Worm (Caenorhabditis elegans) whole organism, L2 larva: Measurements from ENCODE around the gene tbc-6.

Experiments used
- C34F6.9 ChIP-seq: fragments of 150-350 bp; optimal IDR thresholded peaks from 2 replicates; lab custom pipeline; 2014; ENCODE audit warnings: missing biosample characterization, missing genetic modification characterization
- F13H6.1 ChIP-seq: sonication (generic microtip); optimal IDR thresholded peaks from 2 replicates; lab custom pipeline; 2016; ENCODE audit warnings: missing genetic modification characterization, missing compliant biosample characterization
- R02D3.7 ChIP-seq: fragments of 150-350 bp; optimal IDR thresholded peaks from 2 replicates; lab custom pipeline; 2014; ENCODE audit warnings: missing biosample characterization, missing genetic modification characterization
- Y55F3AM.14 ChIP-seq: fragments of 200-800 bp; sonication (Bioruptor generic); optimal IDR thresholded peaks from 2 replicates; lab custom pipeline; 2018; ENCODE audit warnings: mild to moderate bottlenecking, missing genetic modification characterization, missing compliant biosample characterization
- ZK546.5 ChIP-seq: sonication (generic microtip); optimal IDR thresholded peaks from 2 replicates; lab custom pipeline; 2017; ENCODE audit warnings: missing biosample characterization, missing genetic modification characterization
- alr-1 ChIP-seq: fragments of 150-350 bp; optimal IDR thresholded peaks from 2 replicates; lab custom pipeline; 2014; ENCODE audit warnings: missing biosample characterization, missing genetic modification characterization
- aly-2 ChIP-seq: fragments of 150-350 bp; optimal IDR thresholded peaks from 2 replicates; lab custom pipeline; 2014; ENCODE audit warnings: missing biosample characterization, missing genetic modification characterization
- blmp-1 ChIP-seq: sonication (generic microtip); optimal IDR thresholded peaks from 2 replicates; lab custom pipeline; 2017; ENCODE audit warnings: missing genetic modification characterization, mild to moderate bottlenecking, missing compliant biosample characterization, antibody characterized with exemption, moderate library complexity; ENCODE audit not compliant: insufficient read depth
- ceh-16 ChIP-seq: fragments of 150-350 bp; optimal IDR thresholded peaks from 2 replicates; lab custom pipeline; 2014; ENCODE audit warnings: missing biosample characterization, missing genetic modification characterization
- ceh-82 ChIP-seq: fragments of 150-350 bp; optimal IDR thresholded peaks from 2 replicates; lab custom pipeline; 2014; ENCODE audit warnings: missing biosample characterization, missing genetic modification characterization
- crh-2 ChIP-seq: sonication (generic microtip); optimal IDR thresholded peaks from 2 replicates; lab custom pipeline; 2017; ENCODE audit warnings: missing biosample characterization, missing genetic modification characterization
- dmd-4 ChIP-seq: sonication (generic microtip); optimal IDR thresholded peaks from 2 replicates; lab custom pipeline; 2017; ENCODE audit warnings: missing biosample characterization, missing genetic modification characterization
- egl-27 ChIP-seq: sonication (generic microtip); optimal IDR thresholded peaks from 3 replicates; lab custom pipeline; 2017; ENCODE audit warnings: missing biosample characterization, missing genetic modification reagents, missing genetic modification characterization
- elt-1 ChIP-seq: fragments of 150-350 bp; optimal IDR thresholded peaks from 2 replicates; lab custom pipeline; 2014; ENCODE audit warnings: missing biosample characterization, missing genetic modification characterization
- elt-3 ChIP-seq: sonication (generic microtip); optimal IDR thresholded peaks from 2 replicates; lab custom pipeline; 2017; ENCODE audit warnings: missing biosample characterization, missing genetic modification characterization
- fos-1 ChIP-seq: fragments of 150-350 bp; optimal IDR thresholded peaks from 2 replicates; lab custom pipeline; 2014; ENCODE audit warnings: missing biosample characterization, missing genetic modification characterization
- gmeb-1 ChIP-seq: fragments of 150-350 bp; optimal IDR thresholded peaks from 2 replicates; lab custom pipeline; 2014; ENCODE audit warnings: missing biosample characterization, missing genetic modification characterization
- lin-11 ChIP-seq: fragments of 150-350 bp; sonication (generic microtip); optimal IDR thresholded peaks from 2 replicates; lab custom pipeline; 2014; ENCODE audit warnings: missing biosample characterization, missing genetic modification characterization, inconsistent platforms, mixed read lengths
- lin-13 ChIP-seq: fragments of 150-350 bp; optimal IDR thresholded peaks from 2 replicates; lab custom pipeline; 2014; ENCODE audit warnings: missing biosample characterization, missing genetic modification reagents, missing genetic modification characterization
- lin-39 ChIP-seq: fragments of 150-350 bp; optimal IDR thresholded peaks from 2 replicates; lab custom pipeline; 2014; ENCODE audit warnings: missing biosample characterization, missing genetic modification reagents, missing genetic modification characterization
- lsy-2 ChIP-seq, 2 experiments: fragments of 150-350 bp in 1 of 2; sonication (generic microtip) in 1 of 2; optimal IDR thresholded peaks; 2 replicates each; lab custom pipeline; 2014 to 2017; ENCODE audit warnings: missing biosample characterization in 2 of 2, missing genetic modification characterization in 2 of 2
- mab-5 ChIP-seq: fragments of 150-350 bp; optimal IDR thresholded peaks from 2 replicates; lab custom pipeline; 2014; ENCODE audit warnings: missing biosample characterization, missing genetic modification characterization
- mbf-1 ChIP-seq: sonication (generic microtip); optimal IDR thresholded peaks from 2 replicates; lab custom pipeline; 2017; ENCODE audit warnings: missing biosample characterization, missing genetic modification characterization
- mdl-1 ChIP-seq, 2 experiments: fragments of 150-350 bp in 1 of 2; sonication (generic microtip) in 1 of 2; optimal IDR thresholded peaks; 2 replicates each; lab custom pipeline; 2017; ENCODE audit warnings: missing biosample characterization in 2 of 2, missing genetic modification characterization in 2 of 2
- nhr-10 ChIP-seq: sonication (generic microtip); optimal IDR thresholded peaks from 2 replicates; lab custom pipeline; 2017; ENCODE audit warnings: missing biosample characterization, missing genetic modification characterization
- nhr-11 ChIP-seq: fragments of 150-350 bp; optimal IDR thresholded peaks from 2 replicates; lab custom pipeline; 2014; ENCODE audit warnings: missing biosample characterization, missing genetic modification characterization
- nhr-12 ChIP-seq: fragments of 150-350 bp; optimal IDR thresholded peaks from 2 replicates; lab custom pipeline; 2014; ENCODE audit warnings: missing biosample characterization, missing genetic modification characterization
- nhr-129 ChIP-seq: fragments of 150-350 bp; optimal IDR thresholded peaks from 2 replicates; lab custom pipeline; 2014; ENCODE audit warnings: missing biosample characterization, missing genetic modification characterization
- nhr-21 ChIP-seq: fragments of 150-350 bp; optimal IDR thresholded peaks from 2 replicates; lab custom pipeline; 2014; ENCODE audit warnings: missing biosample characterization, missing genetic modification characterization
- nhr-23 ChIP-seq: fragments of 150-350 bp; optimal IDR thresholded peaks from 2 replicates; lab custom pipeline; 2014; ENCODE audit warnings: missing biosample characterization, missing genetic modification reagents, missing genetic modification characterization
- nhr-237 ChIP-seq: fragments of 150-350 bp; optimal IDR thresholded peaks from 2 replicates; lab custom pipeline; 2014; ENCODE audit warnings: missing biosample characterization, missing genetic modification characterization
- nhr-25 ChIP-seq: fragments of 150-350 bp; sonication (generic microtip); optimal IDR thresholded peaks from 3 replicates; lab custom pipeline; 2014; ENCODE audit warnings: missing biosample characterization, missing genetic modification characterization
- nhr-6 ChIP-seq: fragments of 150-350 bp; optimal IDR thresholded peaks from 2 replicates; lab custom pipeline; 2014; ENCODE audit warnings: missing biosample characterization, missing genetic modification characterization
- nhr-77 ChIP-seq: fragments of 150-350 bp; optimal IDR thresholded peaks from 2 replicates; lab custom pipeline; 2014; ENCODE audit warnings: missing biosample characterization, missing genetic modification characterization
- peb-1 ChIP-seq: fragments of 150-350 bp; optimal IDR thresholded peaks from 2 replicates; lab custom pipeline; 2014; ENCODE audit warnings: missing biosample characterization, missing genetic modification characterization
- sem-4 ChIP-seq: fragments of 150-350 bp; optimal IDR thresholded peaks from 2 replicates; lab custom pipeline; 2014; ENCODE audit warnings: missing biosample characterization, missing genetic modification reagents, missing genetic modification characterization
- skn-1 ChIP-seq: sonication (generic microtip); optimal IDR thresholded peaks from 2 replicates; lab custom pipeline; 2017; ENCODE audit warnings: missing biosample characterization, missing genetic modification characterization
- sma-3 ChIP-seq: sonication (generic microtip); optimal IDR thresholded peaks from 2 replicates; lab custom pipeline; 2016; ENCODE audit warnings: missing genetic modification reagents, missing genetic modification characterization, missing compliant biosample characterization
- sma-9 ChIP-seq, 2 experiments: fragments of 150-350 bp in 1 of 2; sonication (generic microtip) in 1 of 2; optimal IDR thresholded peaks; 2 replicates each; lab custom pipeline; 2014 to 2016; ENCODE audit warnings: missing genetic modification characterization in 2 of 2, mild to moderate bottlenecking in 1 of 2, missing biosample characterization in 1 of 2, missing compliant biosample characterization in 1 of 2, missing genetic modification reagents in 1 of 2, moderate library complexity in 1 of 2
- snpc-4 ChIP-seq: fragments of 150-350 bp; optimal IDR thresholded peaks from 2 replicates; lab custom pipeline; 2014; ENCODE audit warnings: missing biosample characterization, missing genetic modification characterization
- unc-39 ChIP-seq: fragments of 150-350 bp; optimal IDR thresholded peaks from 2 replicates; lab custom pipeline; 2014; ENCODE audit warnings: missing biosample characterization, missing genetic modification characterization
- unc-55 ChIP-seq: fragments of 150-350 bp; sonication (generic microtip); optimal IDR thresholded peaks from 3 replicates; lab custom pipeline; 2014; ENCODE audit warnings: missing biosample characterization, missing genetic modification reagents, missing genetic modification characterization
- unc-62 ChIP-seq: fragments of 150-350 bp; optimal IDR thresholded peaks from 2 replicates; lab custom pipeline; 2014; ENCODE audit warnings: missing biosample characterization, missing genetic modification reagents, missing genetic modification characterization
- zag-1 ChIP-seq: fragments of 150-350 bp; optimal IDR thresholded peaks from 2 replicates; lab custom pipeline; 2014; ENCODE audit warnings: missing biosample characterization, missing genetic modification characterization
- ztf-1 ChIP-seq: fragments of 200-800 bp; sonication (Bioruptor generic); conservative IDR thresholded peaks from 2 replicates; pipeline ENCODE4 v1.3.6; 2022; ENCODE audit warnings: missing genetic modification characterization, missing compliant biosample characterization
- ztf-4 ChIP-seq: fragments of 150-350 bp; optimal IDR thresholded peaks from 2 replicates; lab custom pipeline; 2014; ENCODE audit warnings: missing biosample characterization, missing genetic modification characterization

Gene tbc-6

DNA sequence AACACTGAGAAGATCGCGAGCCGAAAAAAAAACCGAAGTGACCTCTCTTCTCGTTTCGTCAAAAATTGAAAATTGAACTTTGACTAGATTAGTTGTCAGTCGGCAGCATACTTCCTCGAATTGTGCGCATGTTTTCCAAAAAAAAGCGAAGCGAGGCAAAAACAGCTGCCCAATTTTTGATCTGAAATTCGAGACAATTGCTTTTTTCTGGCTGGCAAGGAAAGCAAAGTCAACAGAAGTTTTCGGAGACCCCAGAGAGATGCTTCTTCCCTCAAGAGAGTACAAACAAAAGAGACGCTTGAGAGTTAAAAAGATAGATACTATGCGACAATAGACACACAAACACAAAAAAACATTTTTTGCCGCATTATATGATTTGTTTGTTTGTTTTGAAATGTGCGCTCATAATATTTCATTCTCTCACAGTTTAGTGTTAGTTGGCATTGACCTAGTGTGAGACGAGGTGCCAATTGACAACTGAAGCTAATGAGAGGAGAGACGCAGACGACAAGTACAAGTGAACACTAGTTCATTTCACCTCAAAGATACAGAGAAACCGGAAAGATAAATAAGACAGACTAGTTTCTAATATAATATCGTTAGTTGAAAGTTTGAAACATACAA is 11.8 kb upstream of the tbc-6 start:
- TF ChIP-seq ceh-16 (tag; lab: Kevin White, UChicago) = no peak
- no peak for TF ChIP-seq unc-62
- TF ChIP-seq nhr-6 (tag; lab: Kevin White, UChicago) = no peak
- TF ChIP-seq crh-2 (tag; lab: Kevin White, UChicago) = peak; percentile 4
- TF ChIP-seq gmeb-1 (tag; lab: Kevin White, UChicago) = no peak
- TF ChIP-seq sma-3 (GFP tag; lab: Kevin White, UChicago) = no peak
- TF ChIP-seq ztf-1 (GFP tag; lab: Robert Waterston, UW) = no peak
- no peak for TF ChIP-seq aly-2 (tag; lab: Kevin White, UChicago)
- peak; percentile 34 for TF ChIP-seq sem-4 (tag; lab: Kevin White, UChicago)
- TF ChIP-seq unc-39 (tag; lab: Kevin White, UChicago) = no peak
- TF ChIP-seq elt-3 (tag; lab: Kevin White, UChicago) = no peak
- TF ChIP-seq unc-55 (GFP tag; lab: Kevin White, UChicago) = no peak
- TF ChIP-seq dmd-4 = no peak
- TF ChIP-seq nhr-11 = no peak
- TF ChIP-seq Y55F3AM.14 (GFP tag; lab: Kevin White, UChicago) = no peak
- TF ChIP-seq nhr-129 (tag; lab: Kevin White, UChicago) = peak; percentile 18
- no peak for TF ChIP-seq skn-1 (tag; lab: Kevin White, UChicago)
- TF ChIP-seq alr-1 = no peak
- no peak for TF ChIP-seq lin-39 (tag; lab: Kevin White, UChicago)
- peak; percentile 90 for TF ChIP-seq egl-27 (tag; lab: Kevin White, UChicago)
- no peak for TF ChIP-seq nhr-21 (tag; lab: Kevin White, UChicago)
- TF ChIP-seq C34F6.9 (tag; lab: Kevin White, UChicago) = no peak
- TF ChIP-seq mdl-1 (tag; optimal IDR thresholded peaks at IDR 0.05; lab: Kevin White, UChicago) = no peak
- no peak for TF ChIP-seq nhr-10 (tag; lab: Kevin White, UChicago)
- no peak for TF ChIP-seq nhr-23 (tag; lab: Kevin White, UChicago)
- TF ChIP-seq lin-13 = no peak
- TF ChIP-seq peb-1 (tag; lab: Kevin White, UChicago) = no peak
- TF ChIP-seq nhr-237 = no peak
- TF ChIP-seq ZK546.5 (tag; lab: Kevin White, UChicago) = no peak
- peak; percentile 2 for TF ChIP-seq blmp-1 (tag; lab: Kevin White, UChicago)
- no peak for TF ChIP-seq snpc-4 (tag; lab: Kevin White, UChicago)
- TF ChIP-seq zag-1 (tag; lab: Kevin White, UChicago) = no peak
- TF ChIP-seq ztf-4 (tag; lab: Kevin White, UChicago) = peak; percentile 14
- TF ChIP-seq nhr-12 = no peak
- TF ChIP-seq mab-5 = peak; percentile 32
- no peak for TF ChIP-seq elt-1 (tag; lab: Kevin White, UChicago)
- TF ChIP-seq lsy-2 (tag; optimal IDR thresholded peaks at IDR 0.05; lab: Kevin White, UChicago) = peak in 1 of 2 experiments; percentile 0
- no peak for TF ChIP-seq sma-9 (GFP tag; optimal IDR thresholded peaks at IDR 0.05; lab: Kevin White, UChicago)
- no peak for TF ChIP-seq sma-9 (tag; optimal IDR thresholded peaks at IDR 0.05; lab: Kevin White, UChicago)
- TF ChIP-seq nhr-25 = peak; percentile 4
- TF ChIP-seq fos-1 = no peak
- TF ChIP-seq R02D3.7 (tag; lab: Kevin White, UChicago) = no peak
- peak; percentile 49 for TF ChIP-seq F13H6.1 (tag; lab: Kevin White, UChicago)
- TF ChIP-seq lin-11 (tag; lab: Kevin White, UChicago) = peak; percentile 40
- TF ChIP-seq mbf-1 (tag; lab: Kevin White, UChicago) = no peak
- no peak for TF ChIP-seq ceh-82 (tag; lab: Kevin White, UChicago)
- no peak for TF ChIP-seq nhr-77 (tag; lab: Kevin White, UChicago)
- TF ChIP-seq, all 48 proteins: peak for 11
